Worm (Caenorhabditis elegans) whole organism, L2 larva: Measurements from ENCODE around the gene vha-11.

Experiments
- C34F6.9 ChIP-seq: fragments of 150-350 bp; optimal IDR thresholded peaks from 2 replicates; lab custom pipeline; 2014; ENCODE audit warnings: missing biosample characterization, missing genetic modification characterization
- F13H6.1 ChIP-seq: sonication (generic microtip); optimal IDR thresholded peaks from 2 replicates; lab custom pipeline; 2016; ENCODE audit warnings: missing genetic modification characterization, missing compliant biosample characterization
- Y55F3AM.14 ChIP-seq: fragments of 200-800 bp; sonication (Bioruptor generic); optimal IDR thresholded peaks from 2 replicates; lab custom pipeline; 2018; ENCODE audit warnings: mild to moderate bottlenecking, missing genetic modification characterization, missing compliant biosample characterization
- ZK546.5 ChIP-seq: sonication (generic microtip); optimal IDR thresholded peaks from 2 replicates; lab custom pipeline; 2017; ENCODE audit warnings: missing biosample characterization, missing genetic modification characterization
- aly-2 ChIP-seq: fragments of 150-350 bp; optimal IDR thresholded peaks from 2 replicates; lab custom pipeline; 2014; ENCODE audit warnings: missing biosample characterization, missing genetic modification characterization
- ama-1 ChIP-seq: fragments of 150-350 bp; optimal IDR thresholded peaks from 2 replicates; lab custom pipeline; 2018; ENCODE audit warnings: inconsistent platforms
- blmp-1 ChIP-seq: sonication (generic microtip); optimal IDR thresholded peaks from 2 replicates; lab custom pipeline; 2017; ENCODE audit warnings: missing genetic modification characterization, mild to moderate bottlenecking, missing compliant biosample characterization, antibody characterized with exemption, moderate library complexity; ENCODE audit not compliant: insufficient read depth
- ceh-16 ChIP-seq: fragments of 150-350 bp; optimal IDR thresholded peaks from 2 replicates; lab custom pipeline; 2014; ENCODE audit warnings: missing biosample characterization, missing genetic modification characterization
- ceh-82 ChIP-seq: fragments of 150-350 bp; optimal IDR thresholded peaks from 2 replicates; lab custom pipeline; 2014; ENCODE audit warnings: missing biosample characterization, missing genetic modification characterization
- elt-3 ChIP-seq: sonication (generic microtip); optimal IDR thresholded peaks from 2 replicates; lab custom pipeline; 2017; ENCODE audit warnings: missing biosample characterization, missing genetic modification characterization
- fos-1 ChIP-seq: fragments of 150-350 bp; optimal IDR thresholded peaks from 2 replicates; lab custom pipeline; 2014; ENCODE audit warnings: missing biosample characterization, missing genetic modification characterization
- gmeb-1 ChIP-seq: fragments of 150-350 bp; optimal IDR thresholded peaks from 2 replicates; lab custom pipeline; 2014; ENCODE audit warnings: missing biosample characterization, missing genetic modification characterization
- lin-11 ChIP-seq: fragments of 150-350 bp; sonication (generic microtip); optimal IDR thresholded peaks from 2 replicates; lab custom pipeline; 2014; ENCODE audit warnings: missing biosample characterization, missing genetic modification characterization, inconsistent platforms, mixed read lengths
- lin-13 ChIP-seq: fragments of 150-350 bp; optimal IDR thresholded peaks from 2 replicates; lab custom pipeline; 2014; ENCODE audit warnings: missing biosample characterization, missing genetic modification reagents, missing genetic modification characterization
- lin-39 ChIP-seq: fragments of 150-350 bp; optimal IDR thresholded peaks from 2 replicates; lab custom pipeline; 2014; ENCODE audit warnings: missing biosample characterization, missing genetic modification reagents, missing genetic modification characterization
- mab-5 ChIP-seq: fragments of 150-350 bp; optimal IDR thresholded peaks from 2 replicates; lab custom pipeline; 2014; ENCODE audit warnings: missing biosample characterization, missing genetic modification characterization
- nhr-11 ChIP-seq: fragments of 150-350 bp; optimal IDR thresholded peaks from 2 replicates; lab custom pipeline; 2014; ENCODE audit warnings: missing biosample characterization, missing genetic modification characterization
- nhr-12 ChIP-seq: fragments of 150-350 bp; optimal IDR thresholded peaks from 2 replicates; lab custom pipeline; 2014; ENCODE audit warnings: missing biosample characterization, missing genetic modification characterization
- nhr-21 ChIP-seq: fragments of 150-350 bp; optimal IDR thresholded peaks from 2 replicates; lab custom pipeline; 2014; ENCODE audit warnings: missing biosample characterization, missing genetic modification characterization
- nhr-23 ChIP-seq: fragments of 150-350 bp; optimal IDR thresholded peaks from 2 replicates; lab custom pipeline; 2014; ENCODE audit warnings: missing biosample characterization, missing genetic modification reagents, missing genetic modification characterization
- nhr-237 ChIP-seq: fragments of 150-350 bp; optimal IDR thresholded peaks from 2 replicates; lab custom pipeline; 2014; ENCODE audit warnings: missing biosample characterization, missing genetic modification characterization
- nhr-25 ChIP-seq: fragments of 150-350 bp; sonication (generic microtip); optimal IDR thresholded peaks from 3 replicates; lab custom pipeline; 2014; ENCODE audit warnings: missing biosample characterization, missing genetic modification characterization
- nhr-77 ChIP-seq: fragments of 150-350 bp; optimal IDR thresholded peaks from 2 replicates; lab custom pipeline; 2014; ENCODE audit warnings: missing biosample characterization, missing genetic modification characterization
- peb-1 ChIP-seq: fragments of 150-350 bp; optimal IDR thresholded peaks from 2 replicates; lab custom pipeline; 2014; ENCODE audit warnings: missing biosample characterization, missing genetic modification characterization
- sem-4 ChIP-seq: fragments of 150-350 bp; optimal IDR thresholded peaks from 2 replicates; lab custom pipeline; 2014; ENCODE audit warnings: missing biosample characterization, missing genetic modification reagents, missing genetic modification characterization
- skn-1 ChIP-seq: sonication (generic microtip); optimal IDR thresholded peaks from 2 replicates; lab custom pipeline; 2017; ENCODE audit warnings: missing biosample characterization, missing genetic modification characterization
- sma-9 ChIP-seq, 2 experiments: fragments of 150-350 bp in 1 of 2; sonication (generic microtip) in 1 of 2; optimal IDR thresholded peaks; 2 replicates each; lab custom pipeline; 2014 to 2016; ENCODE audit warnings: missing genetic modification characterization in 2 of 2, mild to moderate bottlenecking in 1 of 2, missing biosample characterization in 1 of 2, missing compliant biosample characterization in 1 of 2, missing genetic modification reagents in 1 of 2, moderate library complexity in 1 of 2
- unc-39 ChIP-seq: fragments of 150-350 bp; optimal IDR thresholded peaks from 2 replicates; lab custom pipeline; 2014; ENCODE audit warnings: missing biosample characterization, missing genetic modification characterization
- unc-55 ChIP-seq: fragments of 150-350 bp; sonication (generic microtip); optimal IDR thresholded peaks from 3 replicates; lab custom pipeline; 2014; ENCODE audit warnings: missing biosample characterization, missing genetic modification reagents, missing genetic modification characterization
- zag-1 ChIP-seq: fragments of 150-350 bp; optimal IDR thresholded peaks from 2 replicates; lab custom pipeline; 2014; ENCODE audit warnings: missing biosample characterization, missing genetic modification characterization
- ztf-1 ChIP-seq: fragments of 200-800 bp; sonication (Bioruptor generic); conservative IDR thresholded peaks from 2 replicates; pipeline ENCODE4 v1.3.6; 2022; ENCODE audit warnings: missing genetic modification characterization, missing compliant biosample characterization
- ztf-4 ChIP-seq: fragments of 150-350 bp; optimal IDR thresholded peaks from 2 replicates; lab custom pipeline; 2014; ENCODE audit warnings: missing biosample characterization, missing genetic modification characterization

vha-11 gene

ce11 chrIV:2300186-2300585 is 14.2 kb downstream of the vha-11 start, which contains the start of gene lin-1:
TSS of gene lin-1 (minus strand) at chrIV:2300286.
- TF ChIP-seq blmp-1 (no peak), ZK546.5 (tag; lab: Kevin White, UChicago) (no peak), nhr-25 (tag; lab: Kevin White, UChicago) (no peak), elt-3 (tag; lab: Kevin White, UChicago) (no peak), C34F6.9 (tag; lab: Kevin White, UChicago) (no peak), zag-1 (tag; lab: Kevin White, UChicago) (no peak), F13H6.1 (tag; lab: Kevin White, UChicago) (no peak), ceh-16 (tag; lab: Kevin White, UChicago) (no peak), lin-11 (tag; lab: Kevin White, UChicago) (no peak), ztf-4 (tag; lab: Kevin White, UChicago) (no peak)

ce11 chrIV:2298388-2298787 is 16.0 kb downstream of the vha-11 start:
- TF ChIP-seq lin-39 (tag; lab: Kevin White, UChicago): no peak
- TF ChIP-seq elt-3 (tag; lab: Kevin White, UChicago): no peak
- no peak for TF ChIP-seq blmp-1
- no peak for TF ChIP-seq ceh-82 (tag; lab: Kevin White, UChicago)
- no peak for TF ChIP-seq sem-4 (tag; lab: Kevin White, UChicago)
- no peak for TF ChIP-seq nhr-12 (tag; lab: Kevin White, UChicago)
- TF ChIP-seq gmeb-1 (tag; lab: Kevin White, UChicago): no peak
- TF ChIP-seq nhr-77 (tag; lab: Kevin White, UChicago): no peak
- TF ChIP-seq aly-2 (tag; lab: Kevin White, UChicago): no peak
- no peak for TF ChIP-seq unc-39
- TF ChIP-seq nhr-237 (tag; lab: Kevin White, UChicago): no peak
- TF ChIP-seq lin-13 (GFP tag; lab: Kevin White, UChicago): no peak
- no peak for TF ChIP-seq nhr-23
- TF ChIP-seq zag-1 (tag; lab: Kevin White, UChicago): no peak
- no peak for TF ChIP-seq peb-1 (tag; lab: Kevin White, UChicago)
- TF ChIP-seq mab-5 (tag; lab: Kevin White, UChicago): no peak
- no peak for TF ChIP-seq ztf-1 (GFP tag; lab: Robert Waterston, UW)
- no peak for TF ChIP-seq nhr-21 (tag; lab: Kevin White, UChicago)

- TF ChIP-seq unc-39 (no peak), skn-1 (tag; lab: Kevin White, UChicago) (no peak), lin-13 (GFP tag; lab: Kevin White, UChicago) (no peak), elt-3 (tag; lab: Kevin White, UChicago) (no peak), lin-11 (tag; lab: Kevin White, UChicago) (no peak), zag-1 (tag; lab: Kevin White, UChicago) (no peak), nhr-11 (tag; lab: Kevin White, UChicago) (no peak), ceh-16 (tag; lab: Kevin White, UChicago) (no peak), gmeb-1 (tag; lab: Kevin White, UChicago) (no peak), Y55F3AM.14 (GFP tag; lab: Kevin White, UChicago) (no peak)
These were observed 17.7 kb downstream of the vha-11 start for ce11 chrIV:2296639-2297038.

- TF ChIP-seq unc-55: no peak
- TF ChIP-seq lin-11 (tag; lab: Kevin White, UChicago): no peak
These were observed 22.2 kb downstream of the vha-11 start for ce11 chrIV:2292119-2292518.

ce11 chrIV:2284462-2285047 is 29.8 kb downstream of the vha-11 start:
- TF ChIP-seq gmeb-1 (tag; lab: Kevin White, UChicago) (peak; percentile 24), ztf-1 (GFP tag; lab: Robert Waterston, UW) (no peak), ceh-82 (tag; lab: Kevin White, UChicago) (no peak), ama-1 (lab: Kevin White, UChicago) (no peak), Y55F3AM.14 (GFP tag; lab: Kevin White, UChicago) (no peak), nhr-23 (no peak), sma-9 (GFP tag; optimal IDR thresholded peaks at IDR 0.05; lab: Kevin White, UChicago) (peak; percentile 39), sma-9 (tag; optimal IDR thresholded peaks at IDR 0.05; lab: Kevin White, UChicago) (no peak), mab-5 (tag; lab: Kevin White, UChicago) (no peak), fos-1 (peak; percentile 96)
